Worm (Caenorhabditis elegans) whole organism, young adult: Measurements from ENCODE around the gene C15H11.11.

Experiments used
- B0336.3 ChIP-seq: fragments of 200-800 bp; sonication (Bioruptor generic); IDR thresholded peaks from 2 replicates; pipeline ENCODE4 v1.3.6; 2022; ENCODE audit warnings: missing genetic modification characterization, missing compliant biosample characterization
- D2030.7 ChIP-seq: fragments of 200-800 bp; sonication (Bioruptor generic); IDR thresholded peaks from 2 replicates; pipeline ENCODE4 v1.3.6; 2022; ENCODE audit warnings: missing genetic modification reagents, missing genetic modification characterization, missing compliant biosample characterization
- F23B12.7 ChIP-seq: sonication (generic microtip); optimal IDR thresholded peaks from 2 replicates; lab custom pipeline; 2017; ENCODE audit warnings: missing genetic modification characterization, mild to moderate bottlenecking, missing compliant biosample characterization, antibody characterized with exemption, moderate library complexity; ENCODE audit not compliant: insufficient read depth
- F33H1.4 ChIP-seq: fragments of 200-800 bp; sonication (Bioruptor generic); IDR thresholded peaks from 2 replicates; pipeline ENCODE4 v1.3.6; 2022; ENCODE audit warnings: missing genetic modification reagents, missing genetic modification characterization, missing compliant biosample characterization
- F49E8.2 ChIP-seq: sonication (generic microtip); optimal IDR thresholded peaks from 3 replicates; lab custom pipeline; 2017; ENCODE audit warnings: missing genetic modification characterization, mild to moderate bottlenecking, missing compliant biosample characterization, antibody characterized with exemption, moderate library complexity; ENCODE audit not compliant: insufficient read depth
- F57C9.4 ChIP-seq: sonication (generic microtip); optimal IDR thresholded peaks from 2 replicates; lab custom pipeline; 2017; ENCODE audit warnings: mild to moderate bottlenecking, missing genetic modification characterization, missing compliant biosample characterization
- Y79H2A.3 ChIP-seq: fragments of 200-800 bp; sonication (Bioruptor generic); conservative IDR thresholded peaks from 2 replicates; pipeline ENCODE4 v1.3.6; 2022; ENCODE audit warnings: missing genetic modification reagents, missing genetic modification characterization, missing compliant biosample characterization
- athp-1 ChIP-seq: sonication (generic microtip); optimal IDR thresholded peaks from 2 replicates; lab custom pipeline; 2017; ENCODE audit warnings: mild to moderate bottlenecking, missing genetic modification characterization, missing compliant biosample characterization
- attf-6 ChIP-seq: fragments of 200-800 bp; sonication (Bioruptor generic); IDR thresholded peaks from 2 replicates; pipeline ENCODE4 v1.3.6; 2022; ENCODE audit warnings: missing genetic modification reagents, missing genetic modification characterization, missing compliant biosample characterization
- bed-2 ChIP-seq: fragments of 200-800 bp; sonication (Bioruptor generic); IDR thresholded peaks from 2 replicates; pipeline ENCODE4 v1.3.6; 2022; ENCODE audit warnings: missing genetic modification reagents, missing genetic modification characterization, missing compliant biosample characterization
- ceh-100 ChIP-seq: fragments of 200-800 bp; sonication (Bioruptor generic); IDR thresholded peaks from 2 replicates; pipeline ENCODE4 v1.3.6; 2022; ENCODE audit warnings: missing genetic modification reagents, missing genetic modification characterization, missing compliant biosample characterization
- ceh-27 ChIP-seq: fragments of 200-800 bp; sonication (Bioruptor generic); optimal IDR thresholded peaks from 2 replicates; lab custom pipeline; 2018; ENCODE audit warnings: mild to moderate bottlenecking, missing genetic modification characterization, moderate library complexity, missing compliant biosample characterization
- ceh-91 ChIP-seq: fragments of 200-800 bp; sonication (Bioruptor generic); IDR thresholded peaks from 2 replicates; pipeline ENCODE4 v1.3.6; 2022; ENCODE audit warnings: missing genetic modification reagents, missing genetic modification characterization, missing compliant biosample characterization
- dpff-1 ChIP-seq: sonication (generic microtip); optimal IDR thresholded peaks from 2 replicates; lab custom pipeline; 2017; ENCODE audit warnings: mild to moderate bottlenecking, missing genetic modification characterization, missing compliant biosample characterization
- efl-1 ChIP-seq: fragments of 150-350 bp; optimal IDR thresholded peaks from 2 replicates; lab custom pipeline; 2014; ENCODE audit warnings: missing biosample characterization, missing genetic modification reagents, missing genetic modification characterization
- egl-44 ChIP-seq: fragments of 200-800 bp; sonication (Bioruptor generic); IDR thresholded peaks from 2 replicates; pipeline ENCODE4 v1.3.6; 2022; ENCODE audit warnings: missing genetic modification reagents, missing genetic modification characterization, missing compliant biosample characterization
- egrh-3 ChIP-seq: fragments of 200-800 bp; sonication (Bioruptor generic); IDR thresholded peaks from 2 replicates; pipeline ENCODE4 v1.3.6; 2022; ENCODE audit warnings: missing genetic modification reagents, missing genetic modification characterization, missing compliant biosample characterization
- ekl-4 ChIP-seq: fragments of 200-800 bp; sonication (Bioruptor generic); IDR thresholded peaks from 2 replicates; pipeline ENCODE4 v1.3.6; 2022; ENCODE audit warnings: missing genetic modification reagents, missing genetic modification characterization, missing compliant biosample characterization
- him-1 ChIP-seq: sonication (generic microtip); optimal IDR thresholded peaks from 2 replicates; lab custom pipeline; 2016; ENCODE audit warnings: missing genotype, missing genetic modification reagents, missing genetic modification characterization, missing compliant biosample characterization
- hmg-1.2 ChIP-seq: fragments of 200-800 bp; sonication (Bioruptor generic); IDR thresholded peaks from 2 replicates; pipeline ENCODE4 v1.3.6; 2022; ENCODE audit warnings: missing genetic modification reagents, missing genetic modification characterization, missing compliant biosample characterization
- hsf-1 ChIP-seq: fragments of 200-800 bp; sonication (Bioruptor generic); IDR thresholded peaks from 2 replicates; pipeline ENCODE4 v1.3.6; 2022; ENCODE audit warnings: missing genetic modification reagents, missing genetic modification characterization, missing compliant biosample characterization
- lag-1 ChIP-seq: fragments of 200-800 bp; sonication (Bioruptor generic); IDR thresholded peaks from 2 replicates; pipeline ENCODE4 v1.3.6; 2022; ENCODE audit warnings: missing genetic modification reagents, missing genetic modification characterization, missing compliant biosample characterization
- lin-26 ChIP-seq: fragments of 200-800 bp; sonication (Bioruptor generic); IDR thresholded peaks from 2 replicates; pipeline ENCODE4 v1.3.6; 2022; ENCODE audit warnings: missing genetic modification reagents, missing genetic modification characterization, missing compliant biosample characterization
- lin-54 ChIP-seq: fragments of 200-800 bp; sonication (Bioruptor generic); optimal IDR thresholded peaks from 2 replicates; lab custom pipeline; 2018; ENCODE audit warnings: mild to moderate bottlenecking, missing genetic modification characterization, missing compliant biosample characterization
- lsl-1 ChIP-seq: fragments of 200-800 bp; sonication (Bioruptor generic); optimal IDR thresholded peaks from 2 replicates; lab custom pipeline; 2018; ENCODE audit warnings: mild to moderate bottlenecking, missing genetic modification characterization, moderate library complexity, missing compliant biosample characterization
- madf-6 ChIP-seq: fragments of 200-800 bp; sonication (Bioruptor generic); IDR thresholded peaks from 2 replicates; pipeline ENCODE4 v1.3.6; 2022; ENCODE audit warnings: missing genetic modification reagents, missing genetic modification characterization, missing compliant biosample characterization
- madf-8 ChIP-seq: fragments of 200-800 bp; sonication (Bioruptor generic); conservative IDR thresholded peaks from 2 replicates; pipeline ENCODE4 v1.3.6; 2022; ENCODE audit warnings: missing genetic modification reagents, missing genetic modification characterization, missing compliant biosample characterization
- mcd-1 ChIP-seq: fragments of 200-800 bp; sonication (Bioruptor generic); IDR thresholded peaks from 2 replicates; pipeline ENCODE4 v1.3.6; 2022; ENCODE audit warnings: missing genetic modification reagents, missing genetic modification characterization, missing compliant biosample characterization
- nfyb-1 ChIP-seq: fragments of 200-800 bp; sonication (Bioruptor generic); IDR thresholded peaks from 2 replicates; pipeline ENCODE4 v1.3.6; 2022; ENCODE audit warnings: missing genetic modification reagents, missing genetic modification characterization, missing compliant biosample characterization
- pbrm-1 ChIP-seq: fragments of 200-800 bp; sonication (Bioruptor generic); IDR thresholded peaks from 2 replicates; pipeline ENCODE4 v1.3.6; 2022; ENCODE audit warnings: missing genetic modification reagents, missing genetic modification characterization, missing compliant biosample characterization
- rcor-1 ChIP-seq: fragments of 200-800 bp; sonication (Bioruptor generic); IDR thresholded peaks from 2 replicates; pipeline ENCODE4 v1.3.6; 2022; ENCODE audit warnings: missing genetic modification reagents, missing genetic modification characterization, missing compliant biosample characterization
- repo-1 ChIP-seq: sonication (generic microtip); optimal IDR thresholded peaks from 2 replicates; lab custom pipeline; 2017; ENCODE audit warnings: mild to moderate bottlenecking, missing genetic modification characterization, missing compliant biosample characterization
- snpc-1.1 ChIP-seq: sonication (generic microtip); optimal IDR thresholded peaks from 2 replicates; lab custom pipeline; 2017; ENCODE audit warnings: missing genetic modification characterization, mild to moderate bottlenecking, missing compliant biosample characterization, antibody characterized with exemption, moderate library complexity, missing genotype, missing genetic modification reagents; ENCODE audit not compliant: insufficient read depth
- snpc-1.3 ChIP-seq: sonication (generic microtip); optimal IDR thresholded peaks from 2 replicates; lab custom pipeline; 2017; ENCODE audit warnings: missing genetic modification characterization, mild to moderate bottlenecking, missing compliant biosample characterization, antibody characterized with exemption, moderate library complexity, missing genotype, missing genetic modification reagents; ENCODE audit not compliant: insufficient read depth
- snpc-3.4 ChIP-seq: sonication (generic microtip); optimal IDR thresholded peaks from 2 replicates; lab custom pipeline; 2017; ENCODE audit warnings: missing genetic modification characterization, mild to moderate bottlenecking, missing compliant biosample characterization, antibody characterized with exemption, moderate library complexity, missing genotype, missing genetic modification reagents
- snpc-4 ChIP-seq, 5 experiments: fragments of 150-350 bp in 1 of 5; sonication (generic microtip) in 4 of 5; optimal IDR thresholded peaks; 2 replicates each; lab custom pipeline; 2014 to 2018; ENCODE audit warnings: missing genetic modification characterization in 5 of 5, missing biosample characterization in 3 of 5, antibody characterized with exemption in 2 of 5, mild to moderate bottlenecking in 2 of 5, missing compliant biosample characterization in 2 of 5, missing genotype in 2 of 5, moderate library complexity in 2 of 5, missing genetic modification reagents in 1 of 5
- tbp1 ChIP-seq: fragments of 200-800 bp; sonication (Bioruptor generic); optimal IDR thresholded peaks from 2 replicates; lab custom pipeline; 2018; ENCODE audit warnings: mild to moderate bottlenecking, missing genetic modification characterization, missing compliant biosample characterization
- tlf-1 ChIP-seq: fragments of 200-800 bp; sonication (Bioruptor generic); optimal IDR thresholded peaks from 2 replicates; lab custom pipeline; 2018; ENCODE audit warnings: mild to moderate bottlenecking, missing genetic modification characterization, missing compliant biosample characterization
- xnd-1 ChIP-seq: sonication (generic microtip); optimal IDR thresholded peaks from 2 replicates; lab custom pipeline; 2016; ENCODE audit warnings: missing genotype, missing genetic modification reagents, missing genetic modification characterization, missing compliant biosample characterization
- zfh-2 ChIP-seq: fragments of 200-800 bp; sonication (Bioruptor generic); conservative IDR thresholded peaks from 2 replicates; pipeline ENCODE4 v1.3.6; 2022; ENCODE audit warnings: missing genetic modification reagents, missing genetic modification characterization, missing compliant biosample characterization
- ztf-18 ChIP-seq: sonication (generic microtip); optimal IDR thresholded peaks from 2 replicates; lab custom pipeline; 2016; ENCODE audit warnings: missing genotype, mild to moderate bottlenecking, missing genetic modification characterization, missing compliant biosample characterization
- ztf-28 ChIP-seq: fragments of 200-800 bp; sonication (Bioruptor generic); IDR thresholded peaks from 2 replicates; pipeline ENCODE4 v1.3.6; 2022; ENCODE audit warnings: missing genetic modification reagents, missing genetic modification characterization, missing compliant biosample characterization

C15H11.11 gene

ce11 chrV:14460615-14461102, 45.4 kb downstream of the C15H11.11 start, which contains the start of gene F08H9.2:
TSS of gene F08H9.2 (plus strand) at chrV:14460665.
- TF ChIP-seq ztf-28 (no peak), zfh-2 (GFP tag; lab: Robert Waterston, UW) (peak; percentile 76), nfyb-1 (0 out of 2 replicates have a peak, but pooled peaks have one; percentile 15)

ce11 chrV:14462653-14463052, 47.4 kb downstream of the C15H11.11 start:
- TF ChIP-seq lag-1 (GFP tag; lab: Robert Waterston, UW) = no peak
- no peak for TF ChIP-seq F57C9.4 (tag; lab: Kevin White, UChicago)
- no peak for TF ChIP-seq athp-1 (tag; lab: Kevin White, UChicago)

- peak; percentile 62 for TF ChIP-seq egrh-3 (GFP tag; lab: Robert Waterston, UW)
- peak; percentile 3 for TF ChIP-seq ceh-27 (GFP tag; lab: Kevin White, UChicago)
- TF ChIP-seq F33H1.4 = peak; percentile 51
- TF ChIP-seq zfh-2 (GFP tag; lab: Robert Waterston, UW) = peak; percentile 51; the same call in 1 of the 2 replicates
- peak; percentile 22 for TF ChIP-seq xnd-1 (tag; lab: Kevin White, UChicago)
- peak; percentile 27 for TF ChIP-seq lin-54 (GFP tag; lab: Kevin White, UChicago)
- 0 out of 2 replicates have a peak, but pooled peaks have one; percentile 48 for TF ChIP-seq bed-2 (GFP tag; lab: Robert Waterston, UW)
- peak; percentile 93 for TF ChIP-seq snpc-1.1 (tag; lab: Kevin White, UChicago)
- peak; percentile 95 for TF ChIP-seq hmg-1.2 (GFP tag; lab: Robert Waterston, UW)
- TF ChIP-seq F49E8.2 (tag; lab: Kevin White, UChicago) = peak; percentile 38
- TF ChIP-seq Y79H2A.3 (GFP tag; lab: Robert Waterston, UW) = peak; percentile 82
- TF ChIP-seq egl-44 = 0 out of 2 replicates have a peak, but pooled peaks have one; percentile 63
- TF ChIP-seq hsf-1 (GFP tag; lab: Robert Waterston, UW) = peak; percentile 57; the same call in 1 of the 2 replicates
- TF ChIP-seq him-1 (tag; lab: Kevin White, UChicago) = peak; percentile 90
- peak; percentile 85 for TF ChIP-seq snpc-4 (GFP tag; optimal IDR thresholded peaks at IDR 0.05; lab: Kevin White, UChicago)
- TF ChIP-seq snpc-4 (tag; optimal IDR thresholded peaks at IDR 0.05; lab: Kevin White, UChicago) = peak; percentile 90 to 98 (median 94)
- TF ChIP-seq ceh-100 (GFP tag; lab: Robert Waterston, UW) = peak; percentile 63
- TF ChIP-seq nfyb-1 = 0 out of 2 replicates have a peak, but pooled peaks have one; percentile 58
- TF ChIP-seq dpff-1 = peak; percentile 9
- TF ChIP-seq snpc-3.4 = peak; percentile 85
- peak; percentile 64 for TF ChIP-seq snpc-1.3 (tag; lab: Kevin White, UChicago)
- TF ChIP-seq B0336.3 (GFP tag; lab: Robert Waterston, UW) = peak; percentile 52; the same call in 1 of the 2 replicates
- TF ChIP-seq F23B12.7 (tag; lab: Kevin White, UChicago) = peak; percentile 68
- peak; percentile 2 for TF ChIP-seq ztf-18 (tag; lab: Kevin White, UChicago)
- TF ChIP-seq D2030.7 = peak; percentile 82
- TF ChIP-seq pbrm-1 (GFP tag; lab: Robert Waterston, UW) = peak; percentile 75
- peak; percentile 74 for TF ChIP-seq mcd-1 (GFP tag; lab: Robert Waterston, UW)
- TF ChIP-seq madf-8 = peak; percentile 35; the same call in 1 of the 2 replicates
- peak; percentile 55 for TF ChIP-seq lsl-1
- TF ChIP-seq ceh-91 (GFP tag; lab: Robert Waterston, UW) = 0 out of 2 replicates have a peak, but pooled peaks have one; percentile 18
- peak; percentile 10 for TF ChIP-seq efl-1 (GFP tag; lab: Kevin White, UChicago)
- TF ChIP-seq tbp1 (GFP tag; lab: Kevin White, UChicago) = peak; percentile 69
- peak; percentile 55; the same call in 1 of the 2 replicates for TF ChIP-seq rcor-1 (GFP tag; lab: Robert Waterston, UW)
- TF ChIP-seq repo-1 (tag; lab: Kevin White, UChicago) = peak; percentile 18
- TF ChIP-seq madf-6 = peak; percentile 77
- TF ChIP-seq tlf-1 (GFP tag; lab: Kevin White, UChicago) = peak; percentile 6
- TF ChIP-seq ekl-4 (GFP tag; lab: Robert Waterston, UW) = peak; percentile 75; the same call in 1 of the 2 replicates
- TF ChIP-seq lin-26 = peak; percentile 69; the same call in 1 of the 2 replicates
- peak; percentile 88 for TF ChIP-seq attf-6 (GFP tag; lab: Robert Waterston, UW)
Measured at ce11 chrV:14463087-14463486, 47.8 kb downstream of the C15H11.11 start, which contains the start of gene F08H9.3. TSS of gene F08H9.3 (minus strand) at chrV:14463338.
